Worm (Caenorhabditis elegans) whole organism, early embryonic: Measurements from ENCODE around the gene sec-31.

ENCODE experiments used
- B0310.2 ChIP-seq: sonication (generic microtip); optimal IDR thresholded peaks from 2 replicates; lab custom pipeline; 2016; ENCODE audit warnings: mild to moderate bottlenecking, missing genetic modification characterization, missing compliant biosample characterization
- F13C5.2 ChIP-seq: sonication (generic microtip); optimal IDR thresholded peaks from 2 replicates; lab custom pipeline; 2017; ENCODE audit warnings: mild to moderate bottlenecking, missing genetic modification characterization, inconsistent platforms, missing compliant biosample characterization
- ama-1 ChIP-seq: fragments of 150-350 bp; optimal IDR thresholded peaks from 2 replicates; lab custom pipeline; 2014
- ceh-13 ChIP-seq: fragments of 200-800 bp; sonication (Bioruptor generic); optimal IDR thresholded peaks from 2 replicates; lab custom pipeline; 2018; ENCODE audit warnings: mild to moderate bottlenecking, missing genetic modification characterization, missing compliant biosample characterization
- ceh-36 ChIP-seq: sonication (generic microtip); optimal IDR thresholded peaks from 2 replicates; lab custom pipeline; 2016; ENCODE audit warnings: missing genetic modification characterization, inconsistent platforms, missing compliant biosample characterization
- flt-1 ChIP-seq: fragments of 200-800 bp; sonication (Bioruptor generic); IDR thresholded peaks from 2 replicates; pipeline ENCODE4 v1.3.6; 2022; ENCODE audit warnings: missing genetic modification characterization, missing compliant biosample characterization
- hmg-4 ChIP-seq: fragments of 200-800 bp; sonication (Bioruptor generic); optimal IDR thresholded peaks from 2 replicates; lab custom pipeline; 2018; ENCODE audit warnings: mild to moderate bottlenecking, missing genetic modification characterization, missing compliant biosample characterization
- tbx-37 ChIP-seq: fragments of 200-800 bp; sonication (Bioruptor generic); conservative IDR thresholded peaks from 2 replicates; pipeline ENCODE4 v1.3.6; 2022; ENCODE audit warnings: missing genetic modification reagents, missing genetic modification characterization, missing compliant biosample characterization

ce11 chrIV:11377439-11377838 is 5.8 kb upstream of the sec-31 start:
- TF ChIP-seq ama-1 (lab: Kevin White, UChicago): no peak
- TF ChIP-seq ceh-36: no peak
- TF ChIP-seq B0310.2 (tag; lab: Kevin White, UChicago): no peak
- no peak for TF ChIP-seq flt-1 (GFP tag; lab: Robert Waterston, UW)
- no peak for TF ChIP-seq tbx-37 (GFP tag; lab: Robert Waterston, UW)
- no peak for TF ChIP-seq ceh-13 (GFP tag; lab: Kevin White, UChicago)
- no peak for TF ChIP-seq F13C5.2 (tag; lab: Kevin White, UChicago)
- TF ChIP-seq hmg-4 (GFP tag; lab: Kevin White, UChicago): no peak
